Worm (Caenorhabditis elegans): ENCODE data around the gene F46H5.2.
A peak's percentile ranks its signal among the peaks of the same experiment; 100 is the strongest.

DNA sequence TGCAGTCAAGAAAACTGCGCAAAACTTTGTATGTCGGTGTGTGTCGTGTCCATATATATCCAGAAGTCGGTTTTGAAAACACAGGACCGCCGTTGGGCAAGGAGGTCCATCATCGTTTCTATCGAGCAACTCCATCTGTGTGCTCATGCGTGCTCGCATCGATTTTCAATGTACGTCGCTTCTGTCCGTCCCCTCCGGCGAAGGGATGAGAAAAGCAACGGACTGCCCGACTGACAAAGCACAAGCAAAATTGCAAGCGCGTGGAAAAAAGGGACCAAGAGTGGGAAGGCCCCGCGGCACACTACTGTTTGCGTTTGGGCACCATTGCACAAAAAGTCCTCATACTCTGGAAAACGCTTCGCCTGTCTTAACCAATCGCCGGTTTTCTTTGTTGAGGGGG, 43.1 kb upstream of the F46H5.2 start:
- TF ChIP-seq W03F9.2 (tag; optimal IDR thresholded peaks at IDR 0.05) (no peak), him-1 (tag; optimal IDR thresholded peaks at IDR 0.05) (peak; percentile 49)

Data from whole organism, L4/young adult.